Worm (Caenorhabditis elegans) whole organism, young adult: ENCODE data around the gene erg-28.

Source experiments
- B0035.1 ChIP-seq: sonication (generic microtip); optimal IDR thresholded peaks from 2 replicates; lab custom pipeline; 2016; ENCODE audit warnings: missing genetic modification characterization, mild to moderate bottlenecking, missing compliant biosample characterization, missing genotype, missing genetic modification reagents
- C06A6.2 ChIP-seq: fragments of 200-800 bp; sonication (Bioruptor generic); conservative IDR thresholded peaks from 2 replicates; pipeline ENCODE4 v1.3.6; 2022; ENCODE audit warnings: missing genetic modification characterization, missing compliant biosample characterization
- F23B12.7 ChIP-seq: sonication (generic microtip); optimal IDR thresholded peaks from 2 replicates; lab custom pipeline; 2017; ENCODE audit warnings: missing genetic modification characterization, mild to moderate bottlenecking, missing compliant biosample characterization, antibody characterized with exemption, moderate library complexity; ENCODE audit not compliant: insufficient read depth
- F55B11.4 ChIP-seq: sonication (generic microtip); optimal IDR thresholded peaks from 2 replicates; lab custom pipeline; 2016; ENCODE audit warnings: missing compliant biosample characterization, missing genetic modification characterization, borderline replicate concordance; ENCODE audit not compliant: insufficient read depth
- F57C9.4 ChIP-seq: sonication (generic microtip); optimal IDR thresholded peaks from 2 replicates; lab custom pipeline; 2017; ENCODE audit warnings: mild to moderate bottlenecking, missing genetic modification characterization, missing compliant biosample characterization
- aptf-3 ChIP-seq: fragments of 200-800 bp; sonication (Bioruptor generic); IDR thresholded peaks from 2 replicates; pipeline ENCODE4 v1.3.6; 2022; ENCODE audit warnings: missing genetic modification characterization, missing compliant biosample characterization
- atf-7 ChIP-seq: sonication (generic microtip); optimal IDR thresholded peaks from 2 replicates; lab custom pipeline; 2017; ENCODE audit warnings: mild to moderate bottlenecking, missing genetic modification characterization, missing compliant biosample characterization
- attf-3 ChIP-seq: fragments of 200-800 bp; sonication (Bioruptor generic); conservative IDR thresholded peaks from 2 replicates; pipeline ENCODE4 v1.3.6; 2022; ENCODE audit warnings: missing genetic modification reagents, missing genetic modification characterization, missing compliant biosample characterization
- dox-1 ChIP-seq: fragments of 200-800 bp; sonication (Bioruptor generic); IDR thresholded peaks from 2 replicates; pipeline ENCODE4 v1.3.6; 2022; ENCODE audit warnings: missing genetic modification reagents, missing genetic modification characterization, missing compliant biosample characterization
- dpff-1 ChIP-seq: sonication (generic microtip); optimal IDR thresholded peaks from 2 replicates; lab custom pipeline; 2017; ENCODE audit warnings: mild to moderate bottlenecking, missing genetic modification characterization, missing compliant biosample characterization
- egrh-3 ChIP-seq: fragments of 200-800 bp; sonication (Bioruptor generic); IDR thresholded peaks from 2 replicates; pipeline ENCODE4 v1.3.6; 2022; ENCODE audit warnings: missing genetic modification reagents, missing genetic modification characterization, missing compliant biosample characterization
- ekl-4 ChIP-seq: fragments of 200-800 bp; sonication (Bioruptor generic); IDR thresholded peaks from 2 replicates; pipeline ENCODE4 v1.3.6; 2022; ENCODE audit warnings: missing genetic modification reagents, missing genetic modification characterization, missing compliant biosample characterization
- hlh-12 ChIP-seq: sonication (generic microtip); optimal IDR thresholded peaks from 2 replicates; lab custom pipeline; 2016; ENCODE audit warnings: missing genetic modification characterization, missing compliant biosample characterization
- hmg-20 ChIP-seq: fragments of 200-800 bp; sonication (Bioruptor generic); IDR thresholded peaks from 2 replicates; pipeline ENCODE4 v1.3.6; 2022; ENCODE audit warnings: missing genetic modification reagents, missing genetic modification characterization, missing compliant biosample characterization
- hsf-1 ChIP-seq: fragments of 200-800 bp; sonication (Bioruptor generic); IDR thresholded peaks from 2 replicates; pipeline ENCODE4 v1.3.6; 2022; ENCODE audit warnings: missing genetic modification reagents, missing genetic modification characterization, missing compliant biosample characterization
- let-607 ChIP-seq, 2 experiments: fragments of 200-800 bp in 1 of 2; sonication (Bioruptor generic) in 1 of 2; sonication (generic microtip) in 1 of 2; optimal IDR thresholded peaks; 2 replicates each; lab custom pipeline; 2016 to 2018; ENCODE audit warnings: mild to moderate bottlenecking in 2 of 2, missing compliant biosample characterization in 2 of 2, missing genetic modification characterization in 2 of 2, moderate library complexity in 2 of 2, missing genotype in 1 of 2
- lin-40 ChIP-seq: sonication (generic microtip); optimal IDR thresholded peaks from 2 replicates; lab custom pipeline; 2016; ENCODE audit warnings: missing genetic modification characterization, mild to moderate bottlenecking, missing compliant biosample characterization, missing genotype, missing genetic modification reagents
- lsl-1 ChIP-seq: fragments of 200-800 bp; sonication (Bioruptor generic); optimal IDR thresholded peaks from 2 replicates; lab custom pipeline; 2018; ENCODE audit warnings: mild to moderate bottlenecking, missing genetic modification characterization, moderate library complexity, missing compliant biosample characterization
- madf-3 ChIP-seq: fragments of 200-800 bp; sonication (Bioruptor generic); IDR thresholded peaks from 2 replicates; pipeline ENCODE4 v1.3.6; 2022; ENCODE audit warnings: missing genetic modification reagents, missing genetic modification characterization, missing compliant biosample characterization
- mcd-1 ChIP-seq: fragments of 200-800 bp; sonication (Bioruptor generic); IDR thresholded peaks from 2 replicates; pipeline ENCODE4 v1.3.6; 2022; ENCODE audit warnings: missing genetic modification reagents, missing genetic modification characterization, missing compliant biosample characterization
- nfya-1 ChIP-seq: sonication (generic microtip); optimal IDR thresholded peaks from 2 replicates; lab custom pipeline; 2017; ENCODE audit warnings: antibody characterized with exemption, missing compliant biosample characterization, missing genetic modification characterization, borderline replicate concordance; ENCODE audit not compliant: insufficient read depth
- nhr-90 ChIP-seq: sonication (generic microtip); optimal IDR thresholded peaks from 2 replicates; lab custom pipeline; 2016; ENCODE audit warnings: missing genotype, mild to moderate bottlenecking, missing genetic modification characterization, missing compliant biosample characterization
- repo-1 ChIP-seq: sonication (generic microtip); optimal IDR thresholded peaks from 2 replicates; lab custom pipeline; 2017; ENCODE audit warnings: mild to moderate bottlenecking, missing genetic modification characterization, missing compliant biosample characterization
- sdz-38 ChIP-seq: sonication (generic microtip); optimal IDR thresholded peaks from 2 replicates; lab custom pipeline; 2016; ENCODE audit warnings: missing genotype, missing genetic modification characterization, missing compliant biosample characterization
- sea-2 ChIP-seq: fragments of 200-800 bp; sonication (Bioruptor generic); IDR thresholded peaks from 2 replicates; pipeline ENCODE4 v1.3.6; 2022; ENCODE audit warnings: missing genetic modification characterization, missing compliant biosample characterization
- snpc-1.1 ChIP-seq: sonication (generic microtip); optimal IDR thresholded peaks from 2 replicates; lab custom pipeline; 2017; ENCODE audit warnings: missing genetic modification characterization, mild to moderate bottlenecking, missing compliant biosample characterization, antibody characterized with exemption, moderate library complexity, missing genotype, missing genetic modification reagents; ENCODE audit not compliant: insufficient read depth
- snpc-3.4 ChIP-seq: sonication (generic microtip); optimal IDR thresholded peaks from 2 replicates; lab custom pipeline; 2017; ENCODE audit warnings: missing genetic modification characterization, mild to moderate bottlenecking, missing compliant biosample characterization, antibody characterized with exemption, moderate library complexity, missing genotype, missing genetic modification reagents
- snpc-4 ChIP-seq, 5 experiments: fragments of 150-350 bp in 1 of 5; sonication (generic microtip) in 4 of 5; optimal IDR thresholded peaks; 2 replicates each; lab custom pipeline; 2014 to 2018; ENCODE audit warnings: missing genetic modification characterization in 5 of 5, missing biosample characterization in 3 of 5, antibody characterized with exemption in 2 of 5, mild to moderate bottlenecking in 2 of 5, missing compliant biosample characterization in 2 of 5, missing genotype in 2 of 5, moderate library complexity in 2 of 5, missing genetic modification reagents in 1 of 5
- tbp1 ChIP-seq: fragments of 200-800 bp; sonication (Bioruptor generic); optimal IDR thresholded peaks from 2 replicates; lab custom pipeline; 2018; ENCODE audit warnings: mild to moderate bottlenecking, missing genetic modification characterization, missing compliant biosample characterization
- unc-130 ChIP-seq: sonication (generic microtip); optimal IDR thresholded peaks from 2 replicates; lab custom pipeline; 2016; ENCODE audit warnings: missing genetic modification reagents, missing genetic modification characterization, missing compliant biosample characterization
- zfh-2 ChIP-seq: fragments of 200-800 bp; sonication (Bioruptor generic); conservative IDR thresholded peaks from 2 replicates; pipeline ENCODE4 v1.3.6; 2022; ENCODE audit warnings: missing genetic modification reagents, missing genetic modification characterization, missing compliant biosample characterization
- ztf-22 ChIP-seq: fragments of 200-800 bp; sonication (Bioruptor generic); optimal IDR thresholded peaks from 2 replicates; lab custom pipeline; 2018; ENCODE audit warnings: mild to moderate bottlenecking, missing genetic modification characterization, moderate library complexity, missing compliant biosample characterization
- ztf-28 ChIP-seq: fragments of 200-800 bp; sonication (Bioruptor generic); IDR thresholded peaks from 2 replicates; pipeline ENCODE4 v1.3.6; 2022; ENCODE audit warnings: missing genetic modification reagents, missing genetic modification characterization, missing compliant biosample characterization
- ztf-3 ChIP-seq: fragments of 200-800 bp; sonication (Bioruptor generic); optimal IDR thresholded peaks from 2 replicates; lab custom pipeline; 2018; ENCODE audit warnings: mild to moderate bottlenecking, missing genetic modification characterization, missing compliant biosample characterization

erg-28 gene

DNA sequence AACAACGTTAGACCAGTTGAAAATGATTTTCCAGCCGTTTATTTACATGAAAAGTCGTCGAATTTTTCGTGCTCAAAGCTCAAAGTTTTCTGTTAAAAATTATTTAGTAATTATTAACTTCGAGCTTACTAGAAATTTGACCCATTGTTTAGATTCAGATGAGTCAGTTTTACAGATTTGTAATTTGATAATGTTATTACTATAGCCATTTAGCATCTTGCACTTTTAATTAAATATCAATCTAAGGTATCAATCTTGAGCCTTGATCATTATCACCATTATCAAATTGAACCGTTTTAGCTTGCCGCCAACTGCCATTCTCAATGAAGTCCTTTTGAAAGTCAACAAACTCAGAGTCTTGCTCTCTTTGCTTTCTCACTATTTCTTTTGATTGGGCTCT lies 2.3 kb downstream of the erg-28 start, which contains the start of gene ZC116.1:
TSS of gene ZC116.1 (plus strand) at position 301 of the 400 bp plus-strand sequence.
- TF ChIP-seq hsf-1 (GFP tag; lab: Robert Waterston, UW) (no peak), repo-1 (no peak), ekl-4 (GFP tag; lab: Robert Waterston, UW) (no peak), hlh-12 (tag; lab: Kevin White, UChicago) (no peak), sea-2 (GFP tag; lab: Robert Waterston, UW) (no peak), aptf-3 (GFP tag; lab: Robert Waterston, UW) (no peak), unc-130 (GFP tag; lab: Kevin White, UChicago) (no peak), nhr-90 (tag; lab: Kevin White, UChicago) (no peak), attf-3 (GFP tag; lab: Robert Waterston, UW) (no peak), F55B11.4 (no peak)

DNA sequence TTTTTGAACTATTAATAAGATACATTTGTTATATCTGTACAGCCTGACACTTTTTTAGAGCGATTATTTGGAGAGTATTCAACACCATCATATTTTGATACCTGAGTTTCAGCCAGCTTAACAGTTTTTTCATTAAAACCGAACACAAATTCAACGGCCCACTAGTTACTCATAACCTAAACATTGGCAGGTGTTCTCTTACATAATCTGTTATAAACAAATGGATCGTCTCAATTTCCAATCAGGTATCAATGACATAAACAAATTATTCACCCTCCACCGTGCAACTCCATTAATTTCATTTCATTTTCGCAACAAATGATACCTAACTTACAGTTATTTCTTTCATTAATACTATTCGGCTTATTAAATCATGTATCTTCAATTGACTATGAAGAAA lies 3.8 kb downstream of the erg-28 start, which contains the start of gene cubn-1:
TSS of gene cubn-1 (plus strand) at position 301 of the 400 bp plus-strand sequence.
- TF ChIP-seq hmg-20 (GFP tag; lab: Robert Waterston, UW) (no peak), B0035.1 (no peak), snpc-4 (GFP tag; optimal IDR thresholded peaks at IDR 0.05; lab: Kevin White, UChicago) (no peak), snpc-4 (tag; optimal IDR thresholded peaks at IDR 0.05; lab: Kevin White, UChicago) (no peak), ztf-3 (GFP tag; lab: Kevin White, UChicago) (no peak), atf-7 (no peak), lin-40 (no peak), dox-1 (GFP tag; lab: Robert Waterston, UW) (no peak), madf-3 (no peak), egrh-3 (GFP tag; lab: Robert Waterston, UW) (no peak), sea-2 (GFP tag; lab: Robert Waterston, UW) (no peak), snpc-1.1 (tag; lab: Kevin White, UChicago) (no peak), unc-130 (GFP tag; lab: Kevin White, UChicago) (no peak), F23B12.7 (tag; lab: Kevin White, UChicago) (no peak), nhr-90 (tag; lab: Kevin White, UChicago) (no peak), nfya-1 (no peak), C06A6.2 (GFP tag; lab: Robert Waterston, UW) (no peak), ztf-22 (GFP tag; lab: Kevin White, UChicago) (no peak), tbp1 (GFP tag; lab: Kevin White, UChicago) (no peak)

DNA sequence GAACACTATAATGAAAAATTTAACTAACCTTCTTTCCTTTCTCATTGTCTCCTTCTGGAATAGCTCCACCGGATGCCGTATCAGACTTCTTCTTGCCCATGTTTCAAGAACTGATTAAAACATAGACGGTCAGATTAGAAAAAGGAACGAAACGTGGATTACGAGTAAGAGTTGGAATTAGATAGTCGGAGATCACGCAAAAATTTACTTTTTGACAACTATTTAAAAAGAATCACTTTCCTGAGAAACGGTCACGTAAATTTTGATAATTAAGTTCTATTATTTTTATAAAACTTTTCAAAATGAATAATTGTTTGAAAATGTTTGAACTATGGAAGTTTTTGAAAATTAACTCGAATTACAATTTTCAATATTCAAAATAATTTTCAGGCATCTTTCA lies 4.9 kb downstream of the erg-28 start, which contains the start of gene cyc-2.2:
TSS of gene cyc-2.2 (minus strand) at position 101 of the 400 bp plus-strand sequence.
- TF ChIP-seq dpff-1 (tag; lab: Kevin White, UChicago) = no peak
- no peak for TF ChIP-seq tbp1 (GFP tag; lab: Kevin White, UChicago)
- no peak for TF ChIP-seq mcd-1 (GFP tag; lab: Robert Waterston, UW)
- no peak for TF ChIP-seq snpc-3.4
- TF ChIP-seq snpc-1.1 (tag; lab: Kevin White, UChicago) = no peak
- TF ChIP-seq lsl-1 (GFP tag; lab: Kevin White, UChicago) = no peak
- TF ChIP-seq sdz-38 (tag; lab: Kevin White, UChicago) = no peak
- no peak for TF ChIP-seq ztf-28 (GFP tag; lab: Robert Waterston, UW)
- TF ChIP-seq F57C9.4 (tag; lab: Kevin White, UChicago) = no peak
- no peak for TF ChIP-seq let-607 (tag; optimal IDR thresholded peaks at IDR 0.05; lab: Kevin White, UChicago)
- no peak for TF ChIP-seq zfh-2 (GFP tag; lab: Robert Waterston, UW)
